Fruit fly (Drosophila melanogaster) whole organism, embryonic: ENCODE data around the gene Grip75.

Experiments used
- ATbp ChIP-seq: fragments of 200-800 bp; sonication (Bioruptor generic); optimal IDR thresholded peaks from 2 replicates; lab custom pipeline; 2017; ENCODE audit warnings: missing biosample characterization, mild to moderate bottlenecking, missing genetic modification characterization, missing genetic modification reagents
- Adf1 ChIP-seq: fragments of 200-800 bp; sonication (Bioruptor generic); IDR thresholded peaks from 2 replicates; pipeline ENCODE4 v1.3.6; 2022; ENCODE audit warnings: missing biosample characterization, missing genetic modification characterization
- Atf6 ChIP-seq: fragments of 200-800 bp; sonication (Bioruptor generic); IDR thresholded peaks from 2 replicates; pipeline ENCODE4 v1.3.6; 2022; ENCODE audit warnings: missing biosample characterization, missing genetic modification characterization
- Awh ChIP-seq: fragments of 200-800 bp; sonication (Bioruptor generic); IDR thresholded peaks from 2 replicates; pipeline ENCODE4, ENCODE4 v1.3.6; 2022; ENCODE audit warnings: missing biosample characterization, missing genetic modification characterization
- CG10147 ChIP-seq: fragments of 200-800 bp; sonication (Bioruptor generic); optimal IDR thresholded peaks from 2 replicates; lab custom pipeline; 2019; ENCODE audit warnings: missing biosample characterization, mild to moderate bottlenecking, missing genetic modification characterization, moderate library complexity
- CG10543 ChIP-seq: fragments of 200-800 bp; sonication (Bioruptor generic); optimal IDR thresholded peaks from 3 replicates; lab custom pipeline; 2017; ENCODE audit warnings: missing biosample characterization, mild to moderate bottlenecking, missing genetic modification characterization, moderate library complexity
- CG12769 ChIP-seq: fragments of 200-800 bp; sonication (Bioruptor generic); optimal IDR thresholded peaks from 2 replicates; lab custom pipeline; 2019; ENCODE audit warnings: missing biosample characterization, mild to moderate bottlenecking, missing genetic modification characterization, moderate library complexity
- CG13624 ChIP-seq: fragments of 200-800 bp; sonication (Bioruptor generic); optimal IDR thresholded peaks from 2 replicates; lab custom pipeline; 2016; ENCODE audit warnings: missing biosample characterization, missing genetic modification characterization
- CG14860 ChIP-seq: fragments of 200-800 bp; sonication (Bioruptor generic); IDR thresholded peaks from 3 replicates; pipeline ENCODE4 v1.3.6; 2022; ENCODE audit warnings: missing biosample characterization, missing genetic modification characterization; ENCODE audit not compliant: partially characterized antibody
- CG14965 ChIP-seq: fragments of 200-800 bp; sonication (Bioruptor generic); optimal IDR thresholded peaks from 2 replicates; lab custom pipeline; 2016; ENCODE audit warnings: missing biosample characterization, missing genetic modification characterization, borderline replicate concordance
- CG1529 ChIP-seq: fragments of 200-800 bp; sonication (Bioruptor generic); optimal IDR thresholded peaks from 3 replicates; lab custom pipeline; 2018; ENCODE audit warnings: missing biosample characterization, missing genetic modification characterization
- CG15696 ChIP-seq: fragments of 200-800 bp; sonication (Bioruptor generic); optimal IDR thresholded peaks from 2 replicates; lab custom pipeline; 2019; ENCODE audit warnings: missing biosample characterization, mild to moderate bottlenecking, missing genetic modification characterization, moderate library complexity
- CG1832 ChIP-seq: fragments of 200-800 bp; sonication (Bioruptor generic); optimal IDR thresholded peaks from 2 replicates; lab custom pipeline; 2017; ENCODE audit warnings: missing biosample characterization, mild to moderate bottlenecking, missing genetic modification characterization, inconsistent platforms
- CG2712 ChIP-seq: fragments of 200-800 bp; optimal IDR thresholded peaks from 3 replicates; lab custom pipeline; 2019; ENCODE audit warnings: missing biosample characterization, mild to moderate bottlenecking, missing genetic modification characterization, moderate library complexity
- CG2889 ChIP-seq: fragments of 200-800 bp; sonication (Bioruptor generic); IDR thresholded peaks from 3 replicates; pipeline ENCODE4 v1.3.6; 2022; ENCODE audit warnings: missing biosample characterization, missing genetic modification characterization
- CG30020 ChIP-seq: fragments of 200-800 bp; optimal IDR thresholded peaks from 2 replicates; lab custom pipeline; 2019; ENCODE audit warnings: missing biosample characterization, mild to moderate bottlenecking, missing genetic modification characterization, moderate library complexity
- CG3281 ChIP-seq: fragments of 200-800 bp; sonication (Bioruptor generic); optimal IDR thresholded peaks from 3 replicates; lab custom pipeline; 2017; ENCODE audit warnings: missing biosample characterization, mild to moderate bottlenecking, missing genetic modification characterization
- CG33213 ChIP-seq: fragments of 200-800 bp; sonication (Bioruptor generic); optimal IDR thresholded peaks from 3 replicates; lab custom pipeline; 2016; ENCODE audit warnings: missing biosample characterization, missing genetic modification characterization
- CG4707 ChIP-seq: fragments of 200-800 bp; sonication (Bioruptor generic); optimal IDR thresholded peaks from 2 replicates; lab custom pipeline; 2018; ENCODE audit warnings: missing biosample characterization, mild to moderate bottlenecking, missing genetic modification characterization, moderate library complexity
- CG6683 ChIP-seq: fragments of 200-800 bp; sonication (Bioruptor generic); optimal IDR thresholded peaks from 2 replicates; lab custom pipeline; 2017; ENCODE audit warnings: missing biosample characterization, mild to moderate bottlenecking, missing genetic modification characterization, missing genetic modification reagents
- CG7928 ChIP-seq: fragments of 200-800 bp; sonication (Bioruptor generic); optimal IDR thresholded peaks from 2 replicates; lab custom pipeline; 2017; ENCODE audit warnings: missing biosample characterization, mild to moderate bottlenecking, missing genetic modification characterization
- CG8478 ChIP-seq: fragments of >200 bp; optimal IDR thresholded peaks from 2 replicates; lab custom pipeline; 2018
- CG9817 ChIP-seq: fragments of 200-800 bp; sonication (Bioruptor generic); optimal IDR thresholded peaks from 2 replicates; lab custom pipeline; 2018; ENCODE audit warnings: missing biosample characterization, mild to moderate bottlenecking, missing genetic modification characterization, moderate library complexity
- CG9876 ChIP-seq: fragments of 200-800 bp; sonication (Bioruptor generic); optimal IDR thresholded peaks from 2 replicates; lab custom pipeline; 2016; ENCODE audit warnings: missing biosample characterization, missing genetic modification characterization
- CoRest ChIP-seq: fragments of 200-800 bp; sonication (Bioruptor generic); optimal IDR thresholded peaks from 3 replicates; lab custom pipeline; 2018; ENCODE audit warnings: missing biosample characterization, mild to moderate bottlenecking, missing genetic modification characterization, moderate library complexity
- GATAe ChIP-seq: fragments of 200-800 bp; sonication (Bioruptor generic); conservative IDR thresholded peaks from 2 replicates; pipeline ENCODE4 v1.3.6; 2022; ENCODE audit warnings: missing biosample characterization, missing genetic modification characterization
- HLH3B ChIP-seq: fragments of 200-800 bp; sonication (Bioruptor generic); IDR thresholded peaks from 2 replicates; pipeline ENCODE4 v1.3.6; 2022; ENCODE audit warnings: missing biosample characterization, missing genetic modification characterization
- HLHmδ ChIP-seq: fragments of 200-800 bp; sonication (Bioruptor generic); optimal IDR thresholded peaks from 2 replicates; lab custom pipeline; 2018; ENCODE audit warnings: missing biosample characterization, mild to moderate bottlenecking, missing genetic modification characterization, moderate library complexity
- Nf-YC ChIP-seq: fragments of 200-800 bp; optimal IDR thresholded peaks from 3 replicates; lab custom pipeline; 2019; ENCODE audit warnings: missing biosample characterization, mild to moderate bottlenecking, missing genetic modification characterization, moderate library complexity
- Poxn ChIP-seq: fragments of 200-800 bp; sonication (Bioruptor generic); IDR thresholded peaks from 2 replicates; pipeline ENCODE4 v1.3.6; 2022; ENCODE audit warnings: missing biosample characterization, missing genetic modification characterization
- bowl ChIP-seq: fragments of 200-800 bp; sonication (Bioruptor generic); IDR thresholded peaks from 2 replicates; pipeline ENCODE4 v1.3.6; 2022; ENCODE audit warnings: missing biosample characterization, missing genetic modification characterization
- ci ChIP-seq: fragments of 200-800 bp; sonication (Bioruptor generic); IDR thresholded peaks from 3 replicates; pipeline ENCODE4 v1.3.6; 2022; ENCODE audit warnings: missing biosample characterization, missing genetic modification characterization
- dati ChIP-seq: fragments of 200-800 bp; sonication (Bioruptor generic); IDR thresholded peaks from 2 replicates; pipeline ENCODE4 v1.3.6; 2022; ENCODE audit warnings: missing biosample characterization, missing genetic modification characterization
- exex ChIP-seq: fragments of 200-800 bp; sonication (Bioruptor generic); optimal IDR thresholded peaks from 4 replicates; lab custom pipeline; 2018; ENCODE audit warnings: missing biosample characterization, mild to moderate bottlenecking, missing genetic modification characterization, moderate library complexity
- eyg ChIP-seq: fragments of 200-800 bp; sonication (Bioruptor generic); optimal IDR thresholded peaks from 3 replicates; lab custom pipeline; 2016; ENCODE audit warnings: missing biosample characterization, missing genetic modification characterization
- gro ChIP-seq: fragments of 200-800 bp; sonication (Bioruptor generic); optimal IDR thresholded peaks from 2 replicates; lab custom pipeline; 2016; ENCODE audit warnings: missing biosample characterization, missing genetic modification characterization
- jing ChIP-seq: fragments of 200-800 bp; sonication (Bioruptor generic); optimal IDR thresholded peaks from 2 replicates; lab custom pipeline; 2018; ENCODE audit warnings: missing biosample characterization, mild to moderate bottlenecking, missing genetic modification characterization
- jumu ChIP-seq: fragments of 200-800 bp; sonication (Bioruptor generic); optimal IDR thresholded peaks from 3 replicates; lab custom pipeline; 2016; ENCODE audit warnings: missing biosample characterization, missing genetic modification characterization
- kni ChIP-seq: fragments of 200-800 bp; sonication (Bioruptor generic); optimal IDR thresholded peaks from 3 replicates; lab custom pipeline; 2017; ENCODE audit warnings: mild to moderate bottlenecking, missing biosample characterization, missing genetic modification reagents, missing genetic modification characterization
- lab ChIP-seq: fragments of 200-800 bp; sonication (Bioruptor generic); optimal IDR thresholded peaks from 3 replicates; lab custom pipeline; 2017; ENCODE audit warnings: missing biosample characterization, missing genetic modification characterization, mild to moderate bottlenecking, moderate library complexity, missing genetic modification reagents
- mam ChIP-seq: fragments of 200-800 bp; sonication (Bioruptor generic); optimal IDR thresholded peaks from 3 replicates; lab custom pipeline; 2016; ENCODE audit warnings: missing biosample characterization, missing genetic modification characterization
- oc ChIP-seq: fragments of 200-800 bp; sonication (Bioruptor generic); optimal IDR thresholded peaks from 2 replicates; lab custom pipeline; 2018; ENCODE audit warnings: missing biosample characterization, mild to moderate bottlenecking, missing genetic modification characterization, moderate library complexity
- odd ChIP-seq: fragments of 200-800 bp; sonication (Bioruptor generic); optimal IDR thresholded peaks from 2 replicates; lab custom pipeline; 2017; ENCODE audit warnings: missing biosample characterization, mild to moderate bottlenecking, missing genetic modification characterization
- peb ChIP-seq: fragments of 200-800 bp; sonication (Bioruptor generic); IDR thresholded peaks from 2 replicates; pipeline ENCODE4 v1.3.6; 2022; ENCODE audit warnings: missing biosample characterization, missing genetic modification characterization
- sisA ChIP-seq: fragments of 200-800 bp; sonication (Bioruptor generic); IDR thresholded peaks from 2 replicates; pipeline ENCODE4 v1.3.6; 2022; ENCODE audit warnings: missing biosample characterization, missing genetic modification characterization
- ssp ChIP-seq: fragments of 200-800 bp; sonication (Bioruptor generic); IDR thresholded peaks from 2 replicates; pipeline ENCODE4 v1.3.6; 2022; ENCODE audit warnings: missing biosample characterization, missing genetic modification characterization
- stc ChIP-seq: fragments of 200-800 bp; sonication (Bioruptor generic); IDR thresholded peaks from 2 replicates; pipeline ENCODE4 v1.3.6; 2022; ENCODE audit warnings: missing biosample characterization, missing genetic modification characterization
- tup ChIP-seq: fragments of 200-800 bp; sonication (Bioruptor generic); optimal IDR thresholded peaks from 2 replicates; lab custom pipeline; 2016; ENCODE audit warnings: missing biosample characterization, mild to moderate bottlenecking, missing genetic modification characterization, moderate library complexity
- wdn ChIP-seq: fragments of 200-800 bp; sonication (Bioruptor generic); IDR thresholded peaks from 2 replicates; pipeline ENCODE4 v1.3.6; 2022; ENCODE audit warnings: missing biosample characterization, missing genetic modification characterization
- wek ChIP-seq: fragments of 200-800 bp; sonication (Bioruptor generic); optimal IDR thresholded peaks from 3 replicates; lab custom pipeline; 2018; ENCODE audit warnings: missing biosample characterization, mild to moderate bottlenecking, missing genetic modification characterization, moderate library complexity

Gene Grip75

DNA sequence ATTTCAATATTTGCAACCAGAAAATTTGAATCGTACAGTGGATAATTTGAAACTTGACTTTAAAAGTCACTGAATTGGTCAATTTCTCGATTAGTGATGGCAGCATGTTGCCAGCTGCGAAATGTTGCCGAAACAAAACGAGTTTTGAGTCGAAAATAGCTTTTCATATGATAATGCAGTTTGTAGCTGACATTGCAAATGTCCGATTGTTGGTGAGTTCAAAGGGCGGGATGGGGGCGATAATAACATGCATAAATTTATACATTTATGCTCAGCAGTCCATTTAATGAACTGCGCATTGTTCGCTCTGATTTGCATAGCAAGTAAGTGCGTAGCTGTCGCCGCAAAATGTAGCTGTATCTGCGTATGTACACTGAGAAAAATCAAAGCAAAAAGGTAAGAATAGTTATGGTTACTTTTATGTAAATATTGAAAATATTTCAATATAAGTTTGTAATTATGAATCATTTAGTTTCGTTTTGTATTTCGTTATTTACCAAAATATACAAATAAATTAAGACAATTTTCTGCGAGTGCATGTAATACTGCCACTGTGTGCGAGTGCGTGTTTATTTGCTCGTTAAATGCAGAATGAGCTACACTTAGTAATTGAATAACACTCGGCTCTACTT, 44.0 kb downstream of the Grip75 start, which contains the start of gene Lip4 (continued):
- TF ChIP-seq CG30020, result no peak
- no peak for TF ChIP-seq jumu (GFP tag; lab: Kevin White, UChicago)
- TF ChIP-seq gro, result no peak
- peak; percentile 52 for TF ChIP-seq CG1529 (GFP tag; lab: Kevin White, UChicago)
- no peak for TF ChIP-seq sisA
- TF ChIP-seq CG8478 (lab: Kevin White, UChicago), result no peak
- TF ChIP-seq exex, result no peak
- TF ChIP-seq Atf6 (GFP tag; lab: Robert Waterston, UW), result no peak; the same call in 1 of the 2 replicates
- TF ChIP-seq CoRest, result peak; percentile 87
- peak; percentile 8 for TF ChIP-seq CG7928
- peak; percentile 14 for TF ChIP-seq wek
- peak; percentile 25 for TF ChIP-seq mam (GFP tag; lab: Kevin White, UChicago)
- TF ChIP-seq jing (GFP tag; lab: Kevin White, UChicago), result peak; percentile 24
- TF ChIP-seq HLHmδ (GFP tag; lab: Kevin White, UChicago), result no peak
- TF ChIP-seq bowl (GFP tag; lab: Robert Waterston, UW), result 0 out of 2 replicates have a peak, but pooled peaks have one; percentile 7
- TF ChIP-seq oc (tag; lab: Kevin White, UChicago), result peak; percentile 57
- TF ChIP-seq CG2889, result 0 out of 3 replicates have a peak, but pooled peaks have one; percentile 10
- peak; percentile 4 for TF ChIP-seq CG33213 (GFP tag; lab: Kevin White, UChicago)
- TF ChIP-seq CG13624 (GFP tag; lab: Kevin White, UChicago), result peak; percentile 40
- peak; percentile 66 for TF ChIP-seq wdn (GFP tag; lab: Robert Waterston, UW)
- no peak for TF ChIP-seq CG10543
- TF ChIP-seq CG6683 (GFP tag; lab: Kevin White, UChicago), result peak; percentile 41
- TF ChIP-seq CG2712 (tag; lab: Kevin White, UChicago), result peak; percentile 83
- peak; percentile 22 for TF ChIP-seq ATbp (GFP tag; lab: Kevin White, UChicago)
- TF ChIP-seq ci (GFP tag; lab: Robert Waterston, UW), result peak; percentile 74; the same call in 2 of the 3 replicates
- no peak for TF ChIP-seq kni (GFP tag; lab: Kevin White, UChicago)
- TF ChIP-seq CG12769 (tag; lab: Kevin White, UChicago), result peak; percentile 75
- TF ChIP-seq CG9876, result no peak
- peak; percentile 61 for TF ChIP-seq CG9817 (tag; lab: Kevin White, UChicago)
- TF ChIP-seq ssp (GFP tag; lab: Robert Waterston, UW), result peak; percentile 57; the same call in 1 of the 2 replicates
- TF ChIP-seq eyg (GFP tag; lab: Kevin White, UChicago), result peak; percentile 43
- TF ChIP-seq tup (GFP tag; lab: Kevin White, UChicago), result peak; percentile 31
- TF ChIP-seq CG3281 (GFP tag; lab: Kevin White, UChicago), result peak; percentile 77
- TF ChIP-seq Nf-YC (tag; lab: Kevin White, UChicago), result peak; percentile 57
- TF ChIP-seq HLH3B, result peak; percentile 83
- TF ChIP-seq CG15696, result peak; percentile 66
- 0 out of 2 replicates have a peak, but pooled peaks have one; percentile 14 for TF ChIP-seq Poxn
- peak; percentile 77 for TF ChIP-seq Awh
- peak; percentile 81 for TF ChIP-seq lab (GFP tag; lab: Kevin White, UChicago)
- TF ChIP-seq CG1832, result no peak
- TF ChIP-seq odd, result peak; percentile 58
- TF ChIP-seq CG10147 (GFP tag; lab: Kevin White, UChicago), result peak; percentile 75
- no peak for TF ChIP-seq GATAe (GFP tag; lab: Robert Waterston, UW)
- no peak for TF ChIP-seq CG14860
- no peak for TF ChIP-seq CG4707
- peak; percentile 54 for TF ChIP-seq peb (GFP tag; lab: Robert Waterston, UW)
- no peak for TF ChIP-seq CG14965 (GFP tag; lab: Kevin White, UChicago)
- TF ChIP-seq Adf1 (GFP tag; lab: Robert Waterston, UW), result no peak
- TF ChIP-seq dati, result no peak
- TF ChIP-seq stc (GFP tag; lab: Robert Waterston, UW), result peak; percentile 82
